Worm (Caenorhabditis elegans) whole organism, young adult: ENCODE data around the gene srj-10.

Experiments used
- B0019.2 ChIP-seq: fragments of 200-800 bp; sonication (Bioruptor generic); conservative IDR thresholded peaks from 2 replicates; pipeline ENCODE4 v1.3.6; 2022; ENCODE audit warnings: missing genetic modification reagents, missing genetic modification characterization, missing compliant biosample characterization
- F22D6.2 ChIP-seq: sonication (generic microtip); optimal IDR thresholded peaks from 2 replicates; lab custom pipeline; 2016; ENCODE audit warnings: mild to moderate bottlenecking, missing genetic modification characterization, missing compliant biosample characterization
- F39B2.1 ChIP-seq: fragments of 200-800 bp; sonication (Bioruptor generic); IDR thresholded peaks from 2 replicates; pipeline ENCODE4 v1.3.6; 2022; ENCODE audit warnings: missing genetic modification reagents, missing genetic modification characterization, missing compliant biosample characterization
- F55B11.4 ChIP-seq: sonication (generic microtip); optimal IDR thresholded peaks from 2 replicates; lab custom pipeline; 2016; ENCODE audit warnings: missing compliant biosample characterization, missing genetic modification characterization, borderline replicate concordance; ENCODE audit not compliant: insufficient read depth
- K11D2.4 ChIP-seq: fragments of 200-800 bp; sonication (Bioruptor generic); IDR thresholded peaks from 2 replicates; pipeline ENCODE4 v1.3.6; 2022; ENCODE audit warnings: missing genetic modification reagents, missing genetic modification characterization, missing compliant biosample characterization
- atf-7 ChIP-seq: sonication (generic microtip); optimal IDR thresholded peaks from 2 replicates; lab custom pipeline; 2017; ENCODE audit warnings: mild to moderate bottlenecking, missing genetic modification characterization, missing compliant biosample characterization
- ccch-3 ChIP-seq: fragments of 200-800 bp; sonication (Bioruptor generic); optimal IDR thresholded peaks from 2 replicates; lab custom pipeline; 2018; ENCODE audit warnings: mild to moderate bottlenecking, missing genetic modification characterization, missing compliant biosample characterization
- ceh-58 ChIP-seq: fragments of 200-800 bp; sonication (Bioruptor generic); IDR thresholded peaks from 2 replicates; pipeline ENCODE4 v1.3.6; 2022; ENCODE audit warnings: missing genetic modification characterization, missing compliant biosample characterization
- die-1 ChIP-seq: sonication (generic microtip); optimal IDR thresholded peaks from 2 replicates; lab custom pipeline; 2016; ENCODE audit warnings: missing genotype, mild to moderate bottlenecking, missing genetic modification characterization, missing compliant biosample characterization
- efl-1 ChIP-seq: fragments of 150-350 bp; optimal IDR thresholded peaks from 2 replicates; lab custom pipeline; 2014; ENCODE audit warnings: missing biosample characterization, missing genetic modification reagents, missing genetic modification characterization
- egl-44 ChIP-seq: fragments of 200-800 bp; sonication (Bioruptor generic); IDR thresholded peaks from 2 replicates; pipeline ENCODE4 v1.3.6; 2022; ENCODE audit warnings: missing genetic modification reagents, missing genetic modification characterization, missing compliant biosample characterization
- him-1 ChIP-seq: sonication (generic microtip); optimal IDR thresholded peaks from 2 replicates; lab custom pipeline; 2016; ENCODE audit warnings: missing genotype, missing genetic modification reagents, missing genetic modification characterization, missing compliant biosample characterization
- lin-54 ChIP-seq: fragments of 200-800 bp; sonication (Bioruptor generic); optimal IDR thresholded peaks from 2 replicates; lab custom pipeline; 2018; ENCODE audit warnings: mild to moderate bottlenecking, missing genetic modification characterization, missing compliant biosample characterization
- lsl-1 ChIP-seq: fragments of 200-800 bp; sonication (Bioruptor generic); optimal IDR thresholded peaks from 2 replicates; lab custom pipeline; 2018; ENCODE audit warnings: mild to moderate bottlenecking, missing genetic modification characterization, moderate library complexity, missing compliant biosample characterization
- mel-28 ChIP-seq: sonication (generic microtip); optimal IDR thresholded peaks from 2 replicates; lab custom pipeline; 2016; ENCODE audit warnings: borderline replicate concordance, mild to moderate bottlenecking, missing genetic modification characterization, missing compliant biosample characterization
- nfya-1 ChIP-seq: sonication (generic microtip); optimal IDR thresholded peaks from 2 replicates; lab custom pipeline; 2017; ENCODE audit warnings: antibody characterized with exemption, missing compliant biosample characterization, missing genetic modification characterization, borderline replicate concordance; ENCODE audit not compliant: insufficient read depth
- nfyb-1 ChIP-seq: fragments of 200-800 bp; sonication (Bioruptor generic); IDR thresholded peaks from 2 replicates; pipeline ENCODE4 v1.3.6; 2022; ENCODE audit warnings: missing genetic modification reagents, missing genetic modification characterization, missing compliant biosample characterization
- pbrm-1 ChIP-seq: fragments of 200-800 bp; sonication (Bioruptor generic); IDR thresholded peaks from 2 replicates; pipeline ENCODE4 v1.3.6; 2022; ENCODE audit warnings: missing genetic modification reagents, missing genetic modification characterization, missing compliant biosample characterization
- zfh-2 ChIP-seq: fragments of 200-800 bp; sonication (Bioruptor generic); conservative IDR thresholded peaks from 2 replicates; pipeline ENCODE4 v1.3.6; 2022; ENCODE audit warnings: missing genetic modification reagents, missing genetic modification characterization, missing compliant biosample characterization
- ztf-3 ChIP-seq: fragments of 200-800 bp; sonication (Bioruptor generic); optimal IDR thresholded peaks from 2 replicates; lab custom pipeline; 2018; ENCODE audit warnings: mild to moderate bottlenecking, missing genetic modification characterization, missing compliant biosample characterization

The srj-10 gene

ce11 chrV:16023559-16023958 is 50.2 kb downstream of the srj-10 start:
- TF ChIP-seq zfh-2 (GFP tag; lab: Robert Waterston, UW) (peak; percentile 79), K11D2.4 (GFP tag; lab: Robert Waterston, UW) (no peak)

ce11 chrV:16023051-16023450 is 50.7 kb downstream of the srj-10 start, which contains the start of gene cwc-15:
TSS of gene cwc-15 (plus strand) at chrV:16023351.
- TF ChIP-seq atf-7 (tag; lab: Kevin White, UChicago), result no peak
- no peak for TF ChIP-seq pbrm-1 (GFP tag; lab: Robert Waterston, UW)
- TF ChIP-seq him-1 (tag; lab: Kevin White, UChicago), result no peak
- TF ChIP-seq B0019.2 (GFP tag; lab: Robert Waterston, UW), result no peak
- TF ChIP-seq lin-54, result no peak
- no peak for TF ChIP-seq F22D6.2 (tag; lab: Kevin White, UChicago)
- TF ChIP-seq die-1 (tag; lab: Kevin White, UChicago), result no peak
- no peak for TF ChIP-seq mel-28 (tag; lab: Kevin White, UChicago)
- TF ChIP-seq F55B11.4 (tag; lab: Kevin White, UChicago), result no peak
- TF ChIP-seq lsl-1, result no peak
- no peak for TF ChIP-seq nfyb-1
- no peak for TF ChIP-seq F39B2.1
- TF ChIP-seq nfya-1 (tag; lab: Kevin White, UChicago), result no peak
- TF ChIP-seq efl-1 (GFP tag; lab: Kevin White, UChicago), result no peak
- no peak for TF ChIP-seq ccch-3 (GFP tag; lab: Kevin White, UChicago)
- TF ChIP-seq ztf-3, result no peak
- TF ChIP-seq egl-44 (GFP tag; lab: Robert Waterston, UW), result no peak
- no peak for TF ChIP-seq ceh-58 (GFP tag; lab: Robert Waterston, UW)
